Fruit fly (Drosophila melanogaster): ENCODE data around the gene CG10650.

CG10650 gene

dm6 chr2L:18948065-18948723, 47.5 kb downstream of the CG10650 start (continued):
- TF ChIP-seq hkb (optimal IDR thresholded peaks at IDR 0.05) = no peak
- peak; percentile 69 for TF ChIP-seq hkb (GFP tag; IDR thresholded peaks at IDR 0.05)
- TF ChIP-seq CG10462 (GFP tag; optimal IDR thresholded peaks at IDR 0.05) = peak; percentile 19
- peak; percentile 15 for TF ChIP-seq CG9609 (GFP tag; optimal IDR thresholded peaks at IDR 0.05)
- TF ChIP-seq CG31441 (GFP tag; IDR thresholded peaks at IDR 0.05) = peak; percentile 76
- no peak for TF ChIP-seq CG9215 (GFP tag; IDR thresholded peaks at IDR 0.05)
- peak; percentile 39 for TF ChIP-seq Atf-2 (GFP tag; optimal IDR thresholded peaks at IDR 0.05)
- TF ChIP-seq CG6854 (GFP tag; optimal IDR thresholded peaks at IDR 0.05) = no peak
- TF ChIP-seq CG15696 (tag; optimal IDR thresholded peaks at IDR 0.05) = peak; percentile 28
- TF ChIP-seq Atf3 (GFP tag; optimal IDR thresholded peaks at IDR 0.05) = no peak
- no peak for TF ChIP-seq CG8089 (GFP tag; optimal IDR thresholded peaks at IDR 0.05)
- TF ChIP-seq prd (optimal IDR thresholded peaks at IDR 0.05) = no peak
- peak; percentile 63; the same call in 2 of the 3 replicates for TF ChIP-seq prd (GFP tag; IDR thresholded peaks at IDR 0.05)
- peak; percentile 56 for TF ChIP-seq Med (GFP tag)
- peak; percentile 54 for TF ChIP-seq Chrac-16 (GFP tag; optimal IDR thresholded peaks at IDR 0.05)
- peak; percentile 43; the same call in 1 of the 2 replicates for TF ChIP-seq danr (GFP tag; IDR thresholded peaks at IDR 0.05)
- TF ChIP-seq CG8388 (GFP tag; optimal IDR thresholded peaks at IDR 0.05) = peak; percentile 75
- TF ChIP-seq Hr3 (GFP tag; optimal IDR thresholded peaks at IDR 0.05) = peak; percentile 68
- TF ChIP-seq lmd (GFP tag; IDR thresholded peaks at IDR 0.05) = peak; percentile 66
- peak; percentile 17 for TF ChIP-seq CG4328 (GFP tag; optimal IDR thresholded peaks at IDR 0.05)
- peak; percentile 78 for TF ChIP-seq gsb-n (tag; optimal IDR thresholded peaks at IDR 0.05)
- TF ChIP-seq CG9817 (tag; optimal IDR thresholded peaks at IDR 0.05) = peak; percentile 38
- TF ChIP-seq Nf-YB (GFP tag; optimal IDR thresholded peaks at IDR 0.05) = peak; percentile 66
- peak; percentile 26 for TF ChIP-seq ind (GFP tag; optimal IDR thresholded peaks at IDR 0.05)
- TF ChIP-seq CG10543 (GFP tag; optimal IDR thresholded peaks at IDR 0.05) = peak; percentile 41
- TF ChIP-seq CG13296 (GFP tag; optimal IDR thresholded peaks at IDR 0.05) = peak; percentile 49
- TF ChIP-seq Meics (GFP tag; optimal IDR thresholded peaks at IDR 0.05) = peak; percentile 7
- TF ChIP-seq CG18476 (GFP tag; optimal IDR thresholded peaks at IDR 0.05) = peak; percentile 2
- no peak; the same call in none of the 2 replicates for TF ChIP-seq CG14667 (GFP tag; IDR thresholded peaks at IDR 0.05)
- TF ChIP-seq eve (GFP tag; optimal IDR thresholded peaks at IDR 0.05) = no peak
- TF ChIP-seq Vsx1 (GFP tag; optimal IDR thresholded peaks at IDR 0.05) = peak; percentile 66
- peak; percentile 45 for TF ChIP-seq CG17802 (tag; optimal IDR thresholded peaks at IDR 0.05)
- TF ChIP-seq dan (GFP tag; IDR thresholded peaks at IDR 0.05) = no peak
- TF ChIP-seq CG10321 (GFP tag; IDR thresholded peaks at IDR 0.05) = no peak
- no peak for TF ChIP-seq CG8359 (GFP tag; optimal IDR thresholded peaks at IDR 0.05; ENCODE audit: borderline replicate concordance)
- peak; percentile 48 for TF ChIP-seq CG10267 (tag; optimal IDR thresholded peaks at IDR 0.05)
- TF ChIP-seq fd64A (GFP tag; optimal IDR thresholded peaks at IDR 0.05) = peak; percentile 2
- 0 out of 2 replicates have a peak, but pooled peaks have one; percentile 22 for TF ChIP-seq CG11696 (GFP tag; IDR thresholded peaks at IDR 0.05)
- peak; percentile 47 for TF ChIP-seq Abd-B (GFP tag; optimal IDR thresholded peaks at IDR 0.05)
- TF ChIP-seq CG4617 (GFP tag; optimal IDR thresholded peaks at IDR 0.05; ENCODE audit: borderline replicate concordance) = no peak
- TF ChIP-seq CG2875 (GFP tag; optimal IDR thresholded peaks at IDR 0.05) = peak; percentile 69
- TF ChIP-seq vvl (GFP tag; IDR thresholded peaks at IDR 0.05) = no peak
- peak; percentile 70 for TF ChIP-seq salm (tag; optimal IDR thresholded peaks at IDR 0.05)
- TF ChIP-seq kah (GFP tag; optimal IDR thresholded peaks at IDR 0.05) = peak; percentile 18
- TF ChIP-seq ara (GFP tag; IDR thresholded peaks at IDR 0.05) = peak; percentile 30; the same call in 1 of the 2 replicates
- TF ChIP-seq maf-S (GFP tag; optimal IDR thresholded peaks at IDR 0.05) = peak; percentile 16
- TF ChIP-seq CG7556 (GFP tag; optimal IDR thresholded peaks at IDR 0.05) = peak; percentile 87
- TF ChIP-seq Eip74EF (GFP tag; optimal IDR thresholded peaks at IDR 0.05) = peak in 1 of 2 experiments; percentile 57
- TF ChIP-seq CG8944 (GFP tag; optimal IDR thresholded peaks at IDR 0.05) = no peak
- TF ChIP-seq fd102C (GFP tag; optimal IDR thresholded peaks at IDR 0.05) = no peak

Data from whole organism, embryonic.